Worm (Caenorhabditis elegans) whole organism, L2 larva: ENCODE results near the gene lact-5.

Experiments
- ZK546.5 ChIP-seq: sonication (generic microtip); optimal IDR thresholded peaks from 2 replicates; lab custom pipeline; 2017; ENCODE audit warnings: missing biosample characterization, missing genetic modification characterization
- alr-1 ChIP-seq: fragments of 150-350 bp; optimal IDR thresholded peaks from 2 replicates; lab custom pipeline; 2014; ENCODE audit warnings: missing biosample characterization, missing genetic modification characterization
- lin-11 ChIP-seq: fragments of 150-350 bp; sonication (generic microtip); optimal IDR thresholded peaks from 2 replicates; lab custom pipeline; 2014; ENCODE audit warnings: missing biosample characterization, missing genetic modification characterization, inconsistent platforms, mixed read lengths
- nhr-11 ChIP-seq: fragments of 150-350 bp; optimal IDR thresholded peaks from 2 replicates; lab custom pipeline; 2014; ENCODE audit warnings: missing biosample characterization, missing genetic modification characterization
- nhr-25 ChIP-seq: fragments of 150-350 bp; sonication (generic microtip); optimal IDR thresholded peaks from 3 replicates; lab custom pipeline; 2014; ENCODE audit warnings: missing biosample characterization, missing genetic modification characterization
- nhr-77 ChIP-seq: fragments of 150-350 bp; optimal IDR thresholded peaks from 2 replicates; lab custom pipeline; 2014; ENCODE audit warnings: missing biosample characterization, missing genetic modification characterization
- skn-1 ChIP-seq: sonication (generic microtip); optimal IDR thresholded peaks from 2 replicates; lab custom pipeline; 2017; ENCODE audit warnings: missing biosample characterization, missing genetic modification characterization
- unc-39 ChIP-seq: fragments of 150-350 bp; optimal IDR thresholded peaks from 2 replicates; lab custom pipeline; 2014; ENCODE audit warnings: missing biosample characterization, missing genetic modification characterization

- TF ChIP-seq unc-39 (no peak), skn-1 (tag; lab: Kevin White, UChicago) (no peak), lin-11 (no peak), alr-1 (tag; lab: Kevin White, UChicago) (no peak), nhr-25 (tag; lab: Kevin White, UChicago) (no peak), nhr-11 (tag; lab: Kevin White, UChicago) (no peak), nhr-77 (tag; lab: Kevin White, UChicago) (no peak), ZK546.5 (tag; lab: Kevin White, UChicago) (no peak)
Measured at ce11 chrII:4863357-4863756, 41.8 kb upstream of the lact-5 start, which contains the start of the genes mpst-4 and F11G11.14.
